Worm (Caenorhabditis elegans): Measurements from ENCODE around the gene cox-18.

The cox-18 gene

ce11 chrIV:1093870-1094564, 3.2 kb upstream of the cox-18 start, which contains the start of the genes cct-8 and Y55F3AR.2 (continued):
- peak; percentile 82 for TF ChIP-seq lin-39 (tag; optimal IDR thresholded peaks at IDR 0.05)
- TF ChIP-seq daf-8 (GFP tag; IDR thresholded peaks at IDR 0.05), result no peak
- peak; percentile 93 for TF ChIP-seq F10B5.3 (tag; optimal IDR thresholded peaks at IDR 0.05)
- peak; percentile 96 for TF ChIP-seq nhr-42 (GFP tag; IDR thresholded peaks at IDR 0.05)
- TF ChIP-seq snpc-1.2 (GFP tag; IDR thresholded peaks at IDR 0.05), result peak; percentile 87
- TF ChIP-seq lsy-2 (tag; optimal IDR thresholded peaks at IDR 0.05), result peak; percentile 99 to 100
- peak; percentile 99 for TF ChIP-seq spr-3 (GFP tag; optimal IDR thresholded peaks at IDR 0.05)
- peak; percentile 98 for TF ChIP-seq dmd-6 (GFP tag; IDR thresholded peaks at IDR 0.05)
- TF ChIP-seq tag-97 (GFP tag; IDR thresholded peaks at IDR 0.05), result no peak
- TF ChIP-seq dpl-1 (GFP tag; optimal IDR thresholded peaks at IDR 0.05), result peak; percentile 94
- TF ChIP-seq skn-1 (tag; optimal IDR thresholded peaks at IDR 0.05), result no peak
- peak; percentile 97 for TF ChIP-seq tra-1 (GFP tag; IDR thresholded peaks at IDR 0.05)
- TF ChIP-seq R02D3.7 (tag; optimal IDR thresholded peaks at IDR 0.05), result no peak
- peak; percentile 31 for TF ChIP-seq snpc-4 (tag; optimal IDR thresholded peaks at IDR 0.05)
- TF ChIP-seq dmd-8 (GFP tag; IDR thresholded peaks at IDR 0.05), result no peak
- TF ChIP-seq nhr-76 (tag; optimal IDR thresholded peaks at IDR 0.05), result peak; percentile 58
- TF ChIP-seq nhr-25 (tag; optimal IDR thresholded peaks at IDR 0.05; ENCODE audit: borderline replicate concordance, insufficient read depth), result peak; percentile 81
- no peak for TF ChIP-seq ceh-82 (tag; optimal IDR thresholded peaks at IDR 0.05)
- TF ChIP-seq mdl-1 (tag; optimal IDR thresholded peaks at IDR 0.05), result peak in 1 of 2 experiments; percentile 65
- peak; percentile 85 to 93 for TF ChIP-seq hif-1 (tag; optimal IDR thresholded peaks at IDR 0.05)

- TF ChIP-seq egl-43 (GFP tag; IDR thresholded peaks at IDR 0.05) (0 out of 2 replicates have a peak, but pooled peaks have one; percentile 11), madf-5 (GFP tag; IDR thresholded peaks at IDR 0.05) (no peak), snpc-1.2 (GFP tag; IDR thresholded peaks at IDR 0.05) (no peak), aha-1 (tag) (peak; percentile 59), set-16 (GFP tag; IDR thresholded peaks at IDR 0.05) (peak; percentile 85), unc-130 (GFP tag; optimal IDR thresholded peaks at IDR 0.05) (no peak)
Observed at ce11 chrIV:1096154-1096553, 1.1 kb upstream of the cox-18 start.

- TF ChIP-seq lin-38 (GFP tag; IDR thresholded peaks at IDR 0.05) (peak; percentile 55), set-16 (GFP tag; IDR thresholded peaks at IDR 0.05) (peak; percentile 22; the same call in 1 of the 2 replicates)
Observed at ce11 chrIV:1104007-1104406, 6.8 kb downstream of the cox-18 start.

ce11 chrIV:1104518-1104917, 7.3 kb downstream of the cox-18 start, which contains the start of the genes C44B12.9 and C44B12.3:
TSS of gene C44B12.9 (minus strand) at chrIV:1104618.
TSS of gene C44B12.3 (plus strand) at chrIV:1104766.
- no peak for TF ChIP-seq R02D3.7 (tag; optimal IDR thresholded peaks at IDR 0.05)
- no peak for TF ChIP-seq ceh-44 (GFP tag; IDR thresholded peaks at IDR 0.05)
- TF ChIP-seq lin-1 (GFP tag; IDR thresholded peaks at IDR 0.05), result no peak
- TF ChIP-seq fos-1 (tag; optimal IDR thresholded peaks at IDR 0.05), result no peak
- no peak for TF ChIP-seq jun-1 (tag; optimal IDR thresholded peaks at IDR 0.05)
- no peak for TF ChIP-seq hlh-11 (tag; optimal IDR thresholded peaks at IDR 0.05)
- no peak for TF ChIP-seq daf-8 (GFP tag; IDR thresholded peaks at IDR 0.05)
- no peak for TF ChIP-seq mdt-29 (GFP tag; IDR thresholded peaks at IDR 0.05)
- TF ChIP-seq T20F7.1 (GFP tag; optimal IDR thresholded peaks at IDR 0.05), result no peak
- TF ChIP-seq madf-9 (GFP tag; conservative IDR thresholded peaks at IDR 0.05), result no peak
- no peak for TF ChIP-seq F49E8.2 (tag; optimal IDR thresholded peaks at IDR 0.05; ENCODE audit: borderline replicate concordance)
- TF ChIP-seq lsy-2 (tag; optimal IDR thresholded peaks at IDR 0.05), result no peak
- no peak for TF ChIP-seq lin-39 (tag; optimal IDR thresholded peaks at IDR 0.05)
- no peak for TF ChIP-seq pha-4 (GFP tag; IDR thresholded peaks at IDR 0.05)
- no peak for TF ChIP-seq pha-4 (tag; optimal IDR thresholded peaks at IDR 0.05)
